Worm (Caenorhabditis elegans): ENCODE results near the gene Y53F4B.36.

DNA sequence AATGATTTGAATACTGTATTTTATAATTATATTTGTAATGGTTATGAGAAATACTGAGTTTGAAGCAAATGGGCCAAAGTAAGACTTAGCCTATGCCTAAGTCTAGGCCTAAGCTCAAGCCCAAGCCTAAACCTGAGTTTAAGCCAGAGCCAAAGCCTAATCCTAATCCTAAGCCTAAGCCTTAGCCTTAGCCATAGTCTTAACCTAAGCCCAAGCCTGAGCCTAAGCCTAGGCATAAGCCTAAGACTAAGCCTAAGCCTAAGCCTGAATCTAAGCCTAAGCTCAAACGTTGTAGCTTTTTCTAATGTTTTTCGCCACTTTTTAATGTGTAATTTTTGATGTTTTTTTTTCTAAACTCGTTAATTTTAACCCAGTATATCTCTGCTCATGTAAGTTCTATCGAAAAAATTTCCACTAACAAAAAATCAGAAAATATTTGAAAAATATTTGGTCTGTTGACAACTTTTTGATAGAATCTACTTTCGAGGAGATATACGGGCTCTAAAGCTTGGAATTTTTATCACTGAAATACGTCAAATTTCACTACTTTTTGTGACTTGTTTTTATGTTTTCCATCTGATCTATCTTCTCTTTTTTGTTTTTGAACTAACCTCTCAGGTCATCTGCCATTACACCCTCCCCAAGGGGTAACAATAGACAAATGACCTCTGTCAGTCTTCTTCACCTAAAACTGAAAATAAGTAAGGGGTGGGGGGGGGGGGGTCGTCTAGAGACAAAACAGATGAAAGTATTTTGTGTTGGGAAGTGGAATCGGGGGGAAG is 28.5 kb downstream of the Y53F4B.36 start:
- TF ChIP-seq ZK546.5 (tag; optimal IDR thresholded peaks at IDR 0.05) (no peak), nhr-25 (tag; optimal IDR thresholded peaks at IDR 0.05) (no peak), nhr-237 (tag; optimal IDR thresholded peaks at IDR 0.05) (no peak)
